Fruit fly (Drosophila melanogaster) whole organism, embryonic: ENCODE results near the gene TBC1d7.

Experiments
- Abd-B ChIP-seq: fragments of 200-800 bp; sonication (Bioruptor generic); optimal IDR thresholded peaks from 2 replicates; lab custom pipeline; 2018; ENCODE audit warnings: missing biosample characterization, mild to moderate bottlenecking, missing genetic modification characterization, moderate library complexity
- Ada2b ChIP-seq: fragments of 200-800 bp; sonication (Bioruptor generic); IDR thresholded peaks from 2 replicates; pipeline ENCODE4 v1.3.6; 2022; ENCODE audit warnings: missing biosample characterization, missing genetic modification characterization
- Blimp-1 ChIP-seq: fragments of 200-800 bp; sonication (Bioruptor generic); optimal IDR thresholded peaks from 3 replicates; lab custom pipeline; 2018; ENCODE audit warnings: missing biosample characterization, missing genetic modification characterization, mild to moderate bottlenecking, moderate library complexity, missing genetic modification reagents
- CG10366 ChIP-seq: fragments of 200-800 bp; sonication (Bioruptor generic); IDR thresholded peaks from 2 replicates; pipeline ENCODE4 v1.3.6; 2022; ENCODE audit warnings: missing biosample characterization, missing genetic modification characterization
- CG11723 ChIP-seq: fragments of 200-800 bp; sonication (Bioruptor generic); optimal IDR thresholded peaks from 2 replicates; lab custom pipeline; 2017; ENCODE audit warnings: missing biosample characterization, mild to moderate bottlenecking, missing genetic modification characterization
- CG13296 ChIP-seq: fragments of 200-800 bp; sonication (Bioruptor generic); optimal IDR thresholded peaks from 3 replicates; lab custom pipeline; 2018; ENCODE audit warnings: missing biosample characterization, mild to moderate bottlenecking, missing genetic modification characterization
- CG15269 ChIP-seq: fragments of 200-800 bp; sonication (Bioruptor generic); optimal IDR thresholded peaks from 2 replicates; lab custom pipeline; 2018; ENCODE audit warnings: missing biosample characterization, mild to moderate bottlenecking, missing genetic modification characterization, moderate library complexity
- CG1529 ChIP-seq: fragments of 200-800 bp; sonication (Bioruptor generic); optimal IDR thresholded peaks from 3 replicates; lab custom pipeline; 2018; ENCODE audit warnings: missing biosample characterization, missing genetic modification characterization
- CG1647 ChIP-seq: fragments of 200-800 bp; sonication (Bioruptor generic); optimal IDR thresholded peaks from 3 replicates; lab custom pipeline; 2016; ENCODE audit warnings: missing biosample characterization, missing genetic modification characterization
- CG17829 ChIP-seq: fragments of 200-800 bp; optimal IDR thresholded peaks from 2 replicates; lab custom pipeline; 2019; ENCODE audit warnings: missing biosample characterization, mild to moderate bottlenecking, missing genetic modification characterization, moderate library complexity
- CG18262 ChIP-seq: fragments of 200-800 bp; optimal IDR thresholded peaks from 3 replicates; lab custom pipeline; 2019; ENCODE audit warnings: missing biosample characterization, mild to moderate bottlenecking, missing genetic modification characterization, moderate library complexity
- CG2678 ChIP-seq: fragments of 200-800 bp; sonication (Bioruptor generic); optimal IDR thresholded peaks from 3 replicates; lab custom pipeline; 2019; ENCODE audit warnings: missing biosample characterization, mild to moderate bottlenecking, missing genetic modification characterization, moderate library complexity
- CG2712 ChIP-seq: fragments of 200-800 bp; optimal IDR thresholded peaks from 3 replicates; lab custom pipeline; 2019; ENCODE audit warnings: missing biosample characterization, mild to moderate bottlenecking, missing genetic modification characterization, moderate library complexity
- CG4820 ChIP-seq: fragments of 200-800 bp; sonication (Bioruptor generic); optimal IDR thresholded peaks from 3 replicates; lab custom pipeline; 2016; ENCODE audit warnings: missing biosample characterization, missing genetic modification characterization
- CG7556 ChIP-seq: fragments of 200-800 bp; sonication (Bioruptor generic); optimal IDR thresholded peaks from 2 replicates; lab custom pipeline; 2017; ENCODE audit warnings: missing biosample characterization, mild to moderate bottlenecking, missing genetic modification characterization
- CG9609 ChIP-seq: fragments of 200-800 bp; sonication (Bioruptor generic); optimal IDR thresholded peaks from 3 replicates; lab custom pipeline; 2016; ENCODE audit warnings: missing biosample characterization, missing genetic modification characterization
- D ChIP-seq, 2 experiments: fragments of 200-800 bp in 1 of 2; fragments of >200 bp in 1 of 2; sonication (Bioruptor generic) in 1 of 2; optimal IDR thresholded peaks; 2 replicates in 1 of 2; 3 replicates in 1 of 2; lab custom pipeline; 2017; ENCODE audit warnings: mild to moderate bottlenecking in 1 of 2, missing biosample characterization in 1 of 2, missing genetic modification characterization in 1 of 2, missing genetic modification reagents in 1 of 2
- Dek ChIP-seq: fragments of 200-800 bp; sonication (Bioruptor generic); optimal IDR thresholded peaks from 3 replicates; lab custom pipeline; 2019; ENCODE audit warnings: missing biosample characterization, mild to moderate bottlenecking, missing genetic modification characterization, moderate library complexity
- HLH3B ChIP-seq: fragments of 200-800 bp; sonication (Bioruptor generic); IDR thresholded peaks from 2 replicates; pipeline ENCODE4 v1.3.6; 2022; ENCODE audit warnings: missing biosample characterization, missing genetic modification characterization
- HLH4C ChIP-seq: fragments of 200-800 bp; sonication (Bioruptor generic); IDR thresholded peaks from 3 replicates; pipeline ENCODE4 v1.3.6; 2022; ENCODE audit warnings: missing biosample characterization, missing genetic modification characterization; ENCODE audit not compliant: partially characterized antibody
- HLH54F ChIP-seq: fragments of 200-800 bp; sonication (Bioruptor generic); optimal IDR thresholded peaks from 3 replicates; lab custom pipeline; 2016; ENCODE audit warnings: missing biosample characterization, missing genetic modification characterization
- NC2α ChIP-seq: fragments of 200-800 bp; sonication (Bioruptor generic); optimal IDR thresholded peaks from 2 replicates; lab custom pipeline; 2016; ENCODE audit warnings: missing biosample characterization, missing genetic modification characterization
- NC2β ChIP-seq: fragments of 200-800 bp; sonication (Bioruptor generic); optimal IDR thresholded peaks from 2 replicates; lab custom pipeline; 2016; ENCODE audit warnings: missing biosample characterization, missing genetic modification characterization
- NK7.1 ChIP-seq: fragments of 200-800 bp; sonication (Bioruptor generic); optimal IDR thresholded peaks from 3 replicates; lab custom pipeline; 2016; ENCODE audit warnings: missing biosample characterization, missing genetic modification characterization
- Rfx ChIP-seq: fragments of 200-800 bp; sonication (Bioruptor generic); IDR thresholded peaks from 2 replicates; pipeline ENCODE4 v1.3.6; 2022; ENCODE audit warnings: missing biosample characterization, missing genetic modification characterization
- Six4 ChIP-seq: fragments of 200-800 bp; sonication (Bioruptor generic); optimal IDR thresholded peaks from 2 replicates; lab custom pipeline; 2016; ENCODE audit warnings: missing biosample characterization, missing genetic modification characterization
- Sox102F ChIP-seq: fragments of 200-800 bp; sonication (Bioruptor generic); optimal IDR thresholded peaks from 2 replicates; lab custom pipeline; 2018; ENCODE audit warnings: missing biosample characterization, mild to moderate bottlenecking, missing genetic modification characterization, moderate library complexity
- Tbp ChIP-seq: fragments of >200 bp; optimal IDR thresholded peaks from 2 replicates; lab custom pipeline; 2018; ENCODE audit warnings: missing biosample characterization, missing genetic modification characterization
- ara ChIP-seq: fragments of 200-800 bp; sonication (Bioruptor generic); IDR thresholded peaks from 2 replicates; pipeline ENCODE4 v1.3.6; 2022; ENCODE audit warnings: missing biosample characterization, missing genetic modification characterization
- ase ChIP-seq: fragments of 200-800 bp; sonication (Bioruptor generic); IDR thresholded peaks from 3 replicates; pipeline ENCODE4 v1.3.6; 2022; ENCODE audit warnings: missing biosample characterization, missing genetic modification characterization
- cas ChIP-seq: fragments of 200-800 bp; sonication (Bioruptor generic); IDR thresholded peaks from 2 replicates; pipeline ENCODE4 v1.3.6; 2022; ENCODE audit warnings: missing biosample characterization, missing genetic modification characterization
- chif ChIP-seq, 2 experiments: fragments of 200-800 bp; sonication (Bioruptor generic); optimal IDR thresholded peaks; 3 replicates each; lab custom pipeline; 2016; ENCODE audit warnings: missing biosample characterization in 2 of 2, missing genetic modification characterization in 2 of 2
- corto ChIP-seq: fragments of 200-800 bp; sonication (Bioruptor generic); optimal IDR thresholded peaks from 2 replicates; lab custom pipeline; 2016; ENCODE audit warnings: missing biosample characterization, mild to moderate bottlenecking, missing genetic modification characterization, moderate library complexity
- ems ChIP-seq: fragments of 200-800 bp; sonication (Bioruptor generic); optimal IDR thresholded peaks from 3 replicates; lab custom pipeline; 2016; ENCODE audit warnings: missing biosample characterization, missing genetic modification characterization
- ftz-f1 ChIP-seq: fragments of 200-800 bp; sonication (Bioruptor generic); optimal IDR thresholded peaks from 2 replicates; lab custom pipeline; 2016; ENCODE audit warnings: missing biosample characterization, missing genetic modification characterization
- gem ChIP-seq: fragments of 200-800 bp; sonication (Bioruptor generic); optimal IDR thresholded peaks from 2 replicates; lab custom pipeline; 2019; ENCODE audit warnings: missing biosample characterization, mild to moderate bottlenecking, missing genetic modification characterization, moderate library complexity
- gsb ChIP-seq: fragments of 200-800 bp; sonication (Bioruptor generic); IDR thresholded peaks from 2 replicates; pipeline ENCODE4 v1.3.6; 2022; ENCODE audit warnings: missing biosample characterization, missing genetic modification characterization
- hkb ChIP-seq, 2 experiments: fragments of 200-800 bp in 1 of 2; fragments of >200 bp in 1 of 2; sonication (Bioruptor generic) in 1 of 2; IDR thresholded peaks in 1 of 2; optimal IDR thresholded peaks in 1 of 2; 2 replicates each; pipeline versions ENCODE4 v1.3.6 to Lab custom; 2017 to 2022; ENCODE audit warnings: missing biosample characterization in 1 of 2, missing genetic modification characterization in 1 of 2
- ken ChIP-seq: fragments of 200-800 bp; sonication (Bioruptor generic); IDR thresholded peaks from 3 replicates; pipeline ENCODE4 v1.3.6; 2022; ENCODE audit warnings: missing biosample characterization, missing genetic modification characterization
- nerfin-1 ChIP-seq: fragments of 200-800 bp; sonication (Bioruptor generic); optimal IDR thresholded peaks from 3 replicates; lab custom pipeline; 2019; ENCODE audit warnings: missing biosample characterization, mild to moderate bottlenecking, missing genetic modification characterization, moderate library complexity
- nmo ChIP-seq: fragments of 200-800 bp; sonication (Bioruptor generic); optimal IDR thresholded peaks from 2 replicates; lab custom pipeline; 2018; ENCODE audit warnings: missing biosample characterization, mild to moderate bottlenecking, missing genetic modification characterization, moderate library complexity
- odd ChIP-seq: fragments of 200-800 bp; sonication (Bioruptor generic); optimal IDR thresholded peaks from 2 replicates; lab custom pipeline; 2017; ENCODE audit warnings: missing biosample characterization, mild to moderate bottlenecking, missing genetic modification characterization
- pan ChIP-seq, 4 experiments: fragments of >200 bp in 3 of 4; fragments of 200-800 bp in 1 of 4; sonication (Bioruptor generic) in 1 of 4; optimal IDR thresholded peaks in 3 of 4; IDR thresholded peaks in 1 of 4; 2 replicates each; pipeline versions ENCODE4 v1.3.6 to Lab custom; 2017 to 2022; ENCODE audit warnings: missing biosample characterization in 2 of 4, missing genetic modification characterization in 2 of 4, mixed read lengths in 1 of 4
- phol ChIP-seq: fragments of 200-800 bp; sonication (Bioruptor generic); optimal IDR thresholded peaks from 3 replicates; lab custom pipeline; 2018; ENCODE audit warnings: missing biosample characterization, mild to moderate bottlenecking, missing genetic modification characterization, moderate library complexity
- pnt ChIP-seq: fragments of 200-800 bp; sonication (Bioruptor generic); optimal IDR thresholded peaks from 3 replicates; lab custom pipeline; 2016; ENCODE audit warnings: missing biosample characterization, missing genetic modification characterization
- tap ChIP-seq: fragments of 200-800 bp; optimal IDR thresholded peaks from 3 replicates; lab custom pipeline; 2019; ENCODE audit warnings: missing biosample characterization, mild to moderate bottlenecking, missing genetic modification characterization, moderate library complexity
- tgo ChIP-seq: fragments of 200-800 bp; sonication (Bioruptor generic); IDR thresholded peaks from 3 replicates; pipeline ENCODE4 v1.3.6; 2022; ENCODE audit warnings: missing biosample characterization, missing genetic modification characterization

Gene TBC1d7

dm6 chr3R:24206341-24207114, 45.0 kb downstream of the TBC1d7 start (continued):
- TF ChIP-seq Six4 (GFP tag; lab: Kevin White, UChicago): no peak
- TF ChIP-seq pnt (GFP tag; lab: Kevin White, UChicago): peak; percentile 40
- no peak for TF ChIP-seq NK7.1 (GFP tag; lab: Kevin White, UChicago)
- TF ChIP-seq CG4820 (GFP tag; lab: Kevin White, UChicago): peak; percentile 25
- peak; percentile 79 for TF ChIP-seq HLH3B
- TF ChIP-seq Dek (tag; lab: Kevin White, UChicago): peak; percentile 29
- TF ChIP-seq Abd-B (GFP tag; lab: Kevin White, UChicago): peak; percentile 21
- peak; percentile 12 for TF ChIP-seq odd (GFP tag; lab: Kevin White, UChicago)
- TF ChIP-seq chif (GFP tag; optimal IDR thresholded peaks at IDR 0.05; lab: Kevin White, UChicago): peak; percentile 12 to 39
- TF ChIP-seq HLH4C: no peak
- TF ChIP-seq NC2β (GFP tag; lab: Kevin White, UChicago): no peak
- TF ChIP-seq hkb (optimal IDR thresholded peaks at IDR 0.05; lab: Kevin White, UChicago): no peak
- peak; percentile 65 for TF ChIP-seq hkb (GFP tag; IDR thresholded peaks at IDR 0.05; lab: Robert Waterston, UW)
- no peak for TF ChIP-seq ftz-f1 (GFP tag; lab: Kevin White, UChicago)
- TF ChIP-seq HLH54F: no peak
- 0 out of 2 replicates have a peak, but pooled peaks have one; percentile 34 for TF ChIP-seq ara (GFP tag; lab: Robert Waterston, UW)
- TF ChIP-seq gsb (GFP tag; lab: Robert Waterston, UW): 0 out of 2 replicates have a peak, but pooled peaks have one; percentile 15
- TF ChIP-seq CG9609: no peak
- peak; percentile 22 for TF ChIP-seq CG7556
- peak; percentile 59 for TF ChIP-seq nerfin-1 (tag; lab: Kevin White, UChicago)
- peak; percentile 65 for TF ChIP-seq CG2678
- TF ChIP-seq CG18262: peak; percentile 70
- peak; percentile 13 for TF ChIP-seq CG1647 (GFP tag; lab: Kevin White, UChicago)
- peak; percentile 52 for TF ChIP-seq CG17829 (tag; lab: Kevin White, UChicago)
- TF ChIP-seq Rfx (GFP tag; lab: Robert Waterston, UW): 0 out of 2 replicates have a peak, but pooled peaks have one; percentile 26
- peak; percentile 68 for TF ChIP-seq ken (GFP tag; lab: Robert Waterston, UW)
- peak; percentile 51; the same call in 1 of the 2 replicates for TF ChIP-seq CG10366 (GFP tag; lab: Robert Waterston, UW)
- no peak for TF ChIP-seq NC2α
- TF ChIP-seq tgo (GFP tag; lab: Robert Waterston, UW): peak; percentile 54; the same call in 2 of the 3 replicates
- TF ChIP-seq CG15269 (tag; lab: Kevin White, UChicago): peak; percentile 54
- TF ChIP-seq nmo (GFP tag; lab: Kevin White, UChicago): peak; percentile 64
- TF ChIP-seq cas (GFP tag; lab: Robert Waterston, UW): no peak
- TF ChIP-seq gem: peak; percentile 74
- peak; percentile 37 for TF ChIP-seq CG1529 (GFP tag; lab: Kevin White, UChicago)
- TF ChIP-seq Sox102F (GFP tag; lab: Kevin White, UChicago): peak; percentile 84
- no peak for TF ChIP-seq D (optimal IDR thresholded peaks at IDR 0.05; lab: Kevin White, UChicago)
- TF ChIP-seq D (GFP tag; optimal IDR thresholded peaks at IDR 0.05; lab: Kevin White, UChicago): peak; percentile 53
- TF ChIP-seq corto: no peak
- peak; percentile 78 for TF ChIP-seq Blimp-1 (GFP tag; lab: Kevin White, UChicago)
- no peak for TF ChIP-seq Tbp
- TF ChIP-seq CG13296 (GFP tag; lab: Kevin White, UChicago): peak; percentile 15
- TF ChIP-seq CG11723: peak; percentile 16
- peak; percentile 66 for TF ChIP-seq CG2712
- peak; percentile 72 for TF ChIP-seq tap (tag; lab: Kevin White, UChicago)
- peak; percentile 38 for TF ChIP-seq ems
- peak; percentile 54; the same call in 1 of the 2 replicates for TF ChIP-seq Ada2b (GFP tag; lab: Robert Waterston, UW)
- TF ChIP-seq phol (tag; lab: Kevin White, UChicago): peak; percentile 67
- no peak for TF ChIP-seq pan (optimal IDR thresholded peaks at IDR 0.05; lab: Kevin White, UChicago)
- peak in 1 of 2 experiments; percentile 51 for TF ChIP-seq pan (GFP tag; optimal IDR thresholded peaks at IDR 0.05 in 1 of 2, IDR thresholded peaks at IDR 0.05 in 1 of 2)
- peak; percentile 47; the same call in 1 of the 3 replicates for TF ChIP-seq ase
